Fruit fly (Drosophila melanogaster) whole organism, embryonic: ENCODE measurements around the gene Glut4EF.

Experiments
- C15 ChIP-seq: fragments of 200-800 bp; sonication (Bioruptor generic); IDR thresholded peaks from 3 replicates; pipeline ENCODE4 v1.3.6; 2022; ENCODE audit warnings: missing biosample characterization, missing genetic modification characterization
- CG10959 ChIP-seq: fragments of 200-800 bp; sonication (Bioruptor generic); IDR thresholded peaks from 2 replicates; pipeline ENCODE4 v1.3.6; 2022; ENCODE audit warnings: missing biosample characterization, missing genetic modification characterization
- CG11723 ChIP-seq: fragments of 200-800 bp; sonication (Bioruptor generic); optimal IDR thresholded peaks from 2 replicates; lab custom pipeline; 2017; ENCODE audit warnings: missing biosample characterization, mild to moderate bottlenecking, missing genetic modification characterization
- CG12071 ChIP-seq: fragments of 200-800 bp; sonication (Bioruptor generic); optimal IDR thresholded peaks from 3 replicates; lab custom pipeline; 2018; ENCODE audit warnings: missing biosample characterization, mild to moderate bottlenecking, missing genetic modification characterization
- CG12236 ChIP-seq: fragments of 200-800 bp; sonication (Bioruptor generic); optimal IDR thresholded peaks from 2 replicates; lab custom pipeline; 2016; ENCODE audit warnings: missing biosample characterization, missing genetic modification characterization
- CG13123 ChIP-seq: fragments of 200-800 bp; sonication (Bioruptor generic); optimal IDR thresholded peaks from 2 replicates; lab custom pipeline; 2016; ENCODE audit warnings: missing biosample characterization, missing genetic modification characterization
- CG13775 ChIP-seq: fragments of 200-800 bp; sonication (Bioruptor generic); optimal IDR thresholded peaks from 3 replicates; lab custom pipeline; 2017; ENCODE audit warnings: missing biosample characterization, mild to moderate bottlenecking, missing genetic modification characterization
- CG13894 ChIP-seq: fragments of 200-800 bp; sonication (Bioruptor generic); optimal IDR thresholded peaks from 3 replicates; lab custom pipeline; 2018; ENCODE audit warnings: missing biosample characterization, mild to moderate bottlenecking, missing genetic modification characterization, moderate library complexity
- CG15269 ChIP-seq: fragments of 200-800 bp; sonication (Bioruptor generic); optimal IDR thresholded peaks from 2 replicates; lab custom pipeline; 2018; ENCODE audit warnings: missing biosample characterization, mild to moderate bottlenecking, missing genetic modification characterization, moderate library complexity
- CG15601 ChIP-seq: fragments of 200-800 bp; sonication (Bioruptor generic); optimal IDR thresholded peaks from 3 replicates; lab custom pipeline; 2019; ENCODE audit warnings: missing biosample characterization, mild to moderate bottlenecking, missing genetic modification characterization, moderate library complexity
- CG1603 ChIP-seq: fragments of 200-800 bp; sonication (Bioruptor generic); optimal IDR thresholded peaks from 2 replicates; lab custom pipeline; 2019; ENCODE audit warnings: missing biosample characterization, mild to moderate bottlenecking, missing genetic modification characterization, moderate library complexity
- CG16813 ChIP-seq: fragments of 200-800 bp; sonication (Bioruptor generic); IDR thresholded peaks from 3 replicates; pipeline ENCODE4 v1.3.6; 2022; ENCODE audit warnings: missing biosample characterization, missing genetic modification characterization; ENCODE audit not compliant: partially characterized antibody
- CG17385 ChIP-seq: fragments of 200-800 bp; sonication (Bioruptor generic); optimal IDR thresholded peaks from 3 replicates; lab custom pipeline; 2018; ENCODE audit warnings: missing biosample characterization, mild to moderate bottlenecking, missing genetic modification characterization
- CG17612 ChIP-seq: fragments of 200-800 bp; sonication (Bioruptor generic); IDR thresholded peaks from 2 replicates; pipeline ENCODE4 v1.3.6; 2022; ENCODE audit warnings: missing biosample characterization, missing genetic modification characterization
- CG3726 ChIP-seq: fragments of 200-800 bp; sonication (Bioruptor generic); IDR thresholded peaks from 3 replicates; pipeline ENCODE4, ENCODE4 v1.3.6; 2022; ENCODE audit warnings: missing biosample characterization, missing genetic modification characterization
- CG42726 ChIP-seq: fragments of 200-800 bp; sonication (Bioruptor generic); IDR thresholded peaks from 2 replicates; pipeline ENCODE4 v1.3.6; 2022; ENCODE audit warnings: missing biosample characterization, missing genetic modification characterization; ENCODE audit not compliant: partially characterized antibody
- CG5245 ChIP-seq: fragments of 200-800 bp; sonication (Bioruptor generic); optimal IDR thresholded peaks from 3 replicates; lab custom pipeline; 2016; ENCODE audit warnings: missing biosample characterization, missing genetic modification characterization
- CG6175 ChIP-seq: fragments of 200-800 bp; sonication (Bioruptor generic); IDR thresholded peaks from 3 replicates; pipeline ENCODE4 v1.3.6; 2022; ENCODE audit warnings: missing biosample characterization, missing genetic modification characterization
- CG6765 ChIP-seq: fragments of 200-800 bp; sonication (Bioruptor generic); optimal IDR thresholded peaks from 3 replicates; lab custom pipeline; 2017; ENCODE audit warnings: missing biosample characterization, mild to moderate bottlenecking, missing genetic modification characterization
- CG7745 ChIP-seq: fragments of 200-800 bp; sonication (Bioruptor generic); optimal IDR thresholded peaks from 2 replicates; lab custom pipeline; 2018; ENCODE audit warnings: missing biosample characterization, mild to moderate bottlenecking, missing genetic modification characterization, moderate library complexity
- CG8359 ChIP-seq: fragments of 200-800 bp; sonication (Bioruptor generic); optimal IDR thresholded peaks from 2 replicates; lab custom pipeline; 2017; ENCODE audit warnings: missing biosample characterization, mild to moderate bottlenecking, missing genetic modification characterization, borderline replicate concordance
- CG8765 ChIP-seq: fragments of 200-800 bp; sonication (Bioruptor generic); IDR thresholded peaks from 2 replicates; pipeline ENCODE4 v1.3.6; 2022; ENCODE audit warnings: missing biosample characterization, missing genetic modification characterization
- CG9437 ChIP-seq: fragments of 200-800 bp; sonication (Bioruptor generic); optimal IDR thresholded peaks from 2 replicates; lab custom pipeline; 2018; ENCODE audit warnings: missing biosample characterization, mild to moderate bottlenecking, missing genetic modification characterization
- CG9609 ChIP-seq: fragments of 200-800 bp; sonication (Bioruptor generic); optimal IDR thresholded peaks from 3 replicates; lab custom pipeline; 2016; ENCODE audit warnings: missing biosample characterization, missing genetic modification characterization
- D ChIP-seq, 2 experiments: fragments of 200-800 bp in 1 of 2; fragments of >200 bp in 1 of 2; sonication (Bioruptor generic) in 1 of 2; optimal IDR thresholded peaks; 2 replicates in 1 of 2; 3 replicates in 1 of 2; lab custom pipeline; 2017; ENCODE audit warnings: mild to moderate bottlenecking in 1 of 2, missing biosample characterization in 1 of 2, missing genetic modification characterization in 1 of 2, missing genetic modification reagents in 1 of 2
- Dad ChIP-seq: fragments of 200-800 bp; sonication (Bioruptor generic); optimal IDR thresholded peaks from 3 replicates; lab custom pipeline; 2016; ENCODE audit warnings: missing biosample characterization, missing genetic modification characterization
- Deaf1 ChIP-seq: fragments of 200-800 bp; optimal IDR thresholded peaks from 3 replicates; lab custom pipeline; 2019; ENCODE audit warnings: missing biosample characterization, mild to moderate bottlenecking, missing genetic modification characterization, moderate library complexity
- Hand ChIP-seq: fragments of 200-800 bp; sonication (Bioruptor generic); optimal IDR thresholded peaks from 2 replicates; lab custom pipeline; 2017; ENCODE audit warnings: mild to moderate bottlenecking, missing biosample characterization, missing genetic modification reagents, missing genetic modification characterization
- Hmx ChIP-seq: fragments of 200-800 bp; sonication (Bioruptor generic); optimal IDR thresholded peaks from 2 replicates; lab custom pipeline; 2016; ENCODE audit warnings: missing biosample characterization, missing genetic modification characterization
- Hr3 ChIP-seq: fragments of 200-800 bp; sonication (Bioruptor generic); optimal IDR thresholded peaks from 3 replicates; lab custom pipeline; 2016; ENCODE audit warnings: missing biosample characterization, missing genetic modification characterization
- MESR4 ChIP-seq: fragments of 200-800 bp; sonication (Bioruptor generic); optimal IDR thresholded peaks from 2 replicates; lab custom pipeline; 2018; ENCODE audit warnings: missing biosample characterization, mild to moderate bottlenecking, missing genetic modification characterization, moderate library complexity
- NC2β ChIP-seq: fragments of 200-800 bp; sonication (Bioruptor generic); optimal IDR thresholded peaks from 2 replicates; lab custom pipeline; 2016; ENCODE audit warnings: missing biosample characterization, missing genetic modification characterization
- Trl ChIP-seq, 3 experiments: fragments of >200 bp in 2 of 3; fragments of 200-800 bp in 1 of 3; sonication (Bioruptor generic) in 1 of 3; optimal IDR thresholded peaks; 2 replicates in 1 of 3; 3 replicates in 2 of 3; lab custom pipeline; 2016 to 2017; ENCODE audit warnings: missing biosample characterization in 1 of 3, missing genetic modification characterization in 1 of 3
- ab ChIP-seq: fragments of 200-800 bp; sonication (Bioruptor generic); optimal IDR thresholded peaks from 2 replicates; lab custom pipeline; 2016; ENCODE audit warnings: missing biosample characterization, missing genetic modification characterization
- bab2 ChIP-seq: fragments of 200-800 bp; sonication (Bioruptor generic); optimal IDR thresholded peaks from 2 replicates; lab custom pipeline; 2016; ENCODE audit warnings: missing biosample characterization, missing genetic modification characterization
- br ChIP-seq: fragments of >200 bp; optimal IDR thresholded peaks from 2 replicates; lab custom pipeline; 2017
- btn ChIP-seq: fragments of 200-800 bp; sonication (Bioruptor generic); optimal IDR thresholded peaks from 2 replicates; lab custom pipeline; 2016; ENCODE audit warnings: missing biosample characterization, missing genetic modification characterization
- cas ChIP-seq: fragments of 200-800 bp; sonication (Bioruptor generic); IDR thresholded peaks from 2 replicates; pipeline ENCODE4 v1.3.6; 2022; ENCODE audit warnings: missing biosample characterization, missing genetic modification characterization
- chif ChIP-seq, 2 experiments: fragments of 200-800 bp; sonication (Bioruptor generic); optimal IDR thresholded peaks; 3 replicates each; lab custom pipeline; 2016; ENCODE audit warnings: missing biosample characterization in 2 of 2, missing genetic modification characterization in 2 of 2
- exex ChIP-seq: fragments of 200-800 bp; sonication (Bioruptor generic); optimal IDR thresholded peaks from 4 replicates; lab custom pipeline; 2018; ENCODE audit warnings: missing biosample characterization, mild to moderate bottlenecking, missing genetic modification characterization, moderate library complexity
- grn ChIP-seq: fragments of 200-800 bp; sonication (Bioruptor generic); optimal IDR thresholded peaks from 3 replicates; lab custom pipeline; 2017; ENCODE audit warnings: missing biosample characterization, missing genetic modification characterization
- gsb ChIP-seq: fragments of 200-800 bp; sonication (Bioruptor generic); IDR thresholded peaks from 2 replicates; pipeline ENCODE4 v1.3.6; 2022; ENCODE audit warnings: missing biosample characterization, missing genetic modification characterization
- lbe ChIP-seq: fragments of 200-800 bp; sonication (Bioruptor generic); optimal IDR thresholded peaks from 2 replicates; lab custom pipeline; 2016; ENCODE audit warnings: missing biosample characterization, mild to moderate bottlenecking, missing genetic modification characterization
- pita ChIP-seq: fragments of 200-800 bp; sonication (Bioruptor generic); optimal IDR thresholded peaks from 2 replicates; lab custom pipeline; 2017; ENCODE audit warnings: missing biosample characterization, mild to moderate bottlenecking, missing genetic modification characterization
- pzg ChIP-seq: fragments of 200-800 bp; sonication (Bioruptor generic); optimal IDR thresholded peaks from 3 replicates; lab custom pipeline; 2018; ENCODE audit warnings: missing biosample characterization, mild to moderate bottlenecking, missing genetic modification characterization, moderate library complexity
- row ChIP-seq: fragments of 200-800 bp; sonication (Bioruptor generic); IDR thresholded peaks from 3 replicates; pipeline ENCODE4 v1.3.6; 2022; ENCODE audit warnings: missing biosample characterization, missing genetic modification characterization
- sc ChIP-seq, 3 experiments: fragments of >200 bp in 2 of 3; fragments of 200-800 bp in 1 of 3; sonication (Bioruptor generic) in 1 of 3; optimal IDR thresholded peaks; 2 replicates in 2 of 3; 3 replicates in 1 of 3; lab custom pipeline; 2017; ENCODE audit warnings: mild to moderate bottlenecking in 1 of 3, missing biosample characterization in 1 of 3, missing genetic modification characterization in 1 of 3, missing genetic modification reagents in 1 of 3
- slp2 ChIP-seq: fragments of 200-800 bp; sonication (Bioruptor generic); optimal IDR thresholded peaks from 2 replicates; lab custom pipeline; 2016; ENCODE audit warnings: missing biosample characterization, missing genetic modification characterization
- twi ChIP-seq: fragments of 200-800 bp; optimal IDR thresholded peaks from 2 replicates; lab custom pipeline; 2019; ENCODE audit warnings: missing biosample characterization, mild to moderate bottlenecking, missing genetic modification characterization, moderate library complexity
- wek ChIP-seq: fragments of 200-800 bp; sonication (Bioruptor generic); optimal IDR thresholded peaks from 3 replicates; lab custom pipeline; 2018; ENCODE audit warnings: missing biosample characterization, mild to moderate bottlenecking, missing genetic modification characterization, moderate library complexity

Glut4EF gene

DNA sequence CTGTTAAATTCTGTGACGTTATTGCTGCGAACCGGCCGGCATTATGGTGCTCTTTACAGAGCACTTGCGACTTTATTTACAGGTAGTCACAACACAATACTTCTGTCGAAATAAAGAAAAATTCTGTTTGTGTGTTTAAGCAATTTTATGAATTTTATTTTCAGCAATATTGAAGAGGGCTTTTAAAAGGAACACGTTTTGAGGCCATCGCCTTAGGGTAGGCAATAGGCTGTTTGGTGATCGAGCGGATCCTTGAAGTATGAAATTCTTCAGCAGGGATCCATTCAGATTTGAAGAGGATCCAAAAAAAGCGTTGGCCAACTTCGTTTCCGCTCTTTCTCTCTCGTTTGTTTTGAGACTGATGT is 746 bp upstream of the Glut4EF start (continued):
- TF ChIP-seq Trl (optimal IDR thresholded peaks at IDR 0.05; lab: Kevin White, UChicago) (no peak), Trl (GFP tag; optimal IDR thresholded peaks at IDR 0.05; lab: Kevin White, UChicago) (peak; percentile 84), CG5245 (GFP tag; lab: Kevin White, UChicago) (peak; percentile 37), Dad (GFP tag; lab: Kevin White, UChicago) (peak; percentile 80), br (lab: Kevin White, UChicago) (no peak), CG10959 (GFP tag; lab: Robert Waterston, UW) (no peak), CG9609 (GFP tag; lab: Kevin White, UChicago) (peak; percentile 85), pita (GFP tag; lab: Kevin White, UChicago) (no peak), CG17385 (GFP tag; lab: Kevin White, UChicago) (peak; percentile 72), MESR4 (GFP tag; lab: Kevin White, UChicago) (no peak), Hmx (GFP tag; lab: Kevin White, UChicago) (peak; percentile 7), Hand (GFP tag; lab: Kevin White, UChicago) (peak; percentile 21), cas (GFP tag; lab: Robert Waterston, UW) (0 out of 2 replicates have a peak, but pooled peaks have one; percentile 10), lbe (GFP tag; lab: Kevin White, UChicago) (peak; percentile 35), pzg (GFP tag; lab: Kevin White, UChicago) (no peak), exex (tag; lab: Kevin White, UChicago) (no peak), CG13775 (GFP tag; lab: Kevin White, UChicago) (peak; percentile 77), sc (optimal IDR thresholded peaks at IDR 0.05; lab: Kevin White, UChicago) (no peak), sc (GFP tag; optimal IDR thresholded peaks at IDR 0.05; lab: Kevin White, UChicago) (peak; percentile 16), NC2β (peak; percentile 29), CG6175 (GFP tag; lab: Robert Waterston, UW) (peak; percentile 72), CG13894 (tag; lab: Kevin White, UChicago) (no peak), ab (GFP tag; lab: Kevin White, UChicago) (peak; percentile 59), CG11723 (GFP tag; lab: Kevin White, UChicago) (peak; percentile 68), Deaf1 (peak; percentile 37), CG15601 (tag; lab: Kevin White, UChicago) (peak; percentile 34), CG13123 (no peak), row (GFP tag; lab: Robert Waterston, UW) (peak; percentile 72), CG42726 (no peak), twi (tag; lab: Kevin White, UChicago) (no peak), slp2 (GFP tag; lab: Kevin White, UChicago) (peak; percentile 88), chif (GFP tag; optimal IDR thresholded peaks at IDR 0.05; lab: Kevin White, UChicago) (peak; percentile 51 to 72), CG12236 (GFP tag; lab: Kevin White, UChicago) (peak; percentile 40), Hr3 (peak; percentile 78), CG9437 (GFP tag; lab: Kevin White, UChicago) (peak; percentile 71), grn (GFP tag; lab: Kevin White, UChicago) (no peak), CG16813 (no peak), gsb (0 out of 2 replicates have a peak, but pooled peaks have one; percentile 47), btn (GFP tag; lab: Kevin White, UChicago) (peak; percentile 31), CG15269 (tag; lab: Kevin White, UChicago) (peak; percentile 81), CG8765 (GFP tag; lab: Robert Waterston, UW) (0 out of 2 replicates have a peak, but pooled peaks have one; percentile 43), wek (GFP tag; lab: Kevin White, UChicago) (no peak), CG1603 (tag; lab: Kevin White, UChicago) (peak; percentile 62), CG6765 (GFP tag; lab: Kevin White, UChicago) (peak; percentile 21), CG7745 (tag; lab: Kevin White, UChicago) (no peak), CG17612 (GFP tag; lab: Robert Waterston, UW) (no peak), C15 (GFP tag; lab: Robert Waterston, UW) (no peak), bab2 (GFP tag; lab: Kevin White, UChicago) (peak; percentile 63), CG3726 (GFP tag; lab: Robert Waterston, UW) (no peak), CG12071 (GFP tag; lab: Kevin White, UChicago) (peak; percentile 65), D (optimal IDR thresholded peaks at IDR 0.05; lab: Kevin White, UChicago) (no peak), D (GFP tag; optimal IDR thresholded peaks at IDR 0.05; lab: Kevin White, UChicago) (peak; percentile 51), CG8359 (GFP tag; lab: Kevin White, UChicago) (no peak)
